Worm (Caenorhabditis elegans): ENCODE measurements around the gene srbc-37.

The srbc-37 gene

DNA sequence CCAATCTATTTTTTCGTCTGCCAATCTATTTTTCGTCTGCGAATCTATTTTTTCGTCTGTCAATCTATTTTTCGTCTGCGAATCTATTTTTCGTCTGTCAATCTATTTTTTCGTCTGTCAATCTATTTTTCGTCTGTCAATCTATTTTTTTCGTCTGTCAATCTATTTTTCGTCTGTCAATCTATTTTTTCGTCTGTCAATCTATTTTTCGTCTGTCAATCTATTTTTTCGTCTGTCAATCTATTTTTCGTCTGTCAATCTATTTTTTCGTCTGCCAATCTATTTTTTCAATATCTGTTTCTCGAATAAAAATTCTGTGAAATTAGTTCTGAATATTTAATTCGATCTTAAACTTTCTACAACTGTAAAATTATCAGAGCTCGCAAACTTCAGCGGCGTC, 44.2 kb upstream of the srbc-37 start:
- TF ChIP-seq madf-3 (GFP tag; IDR thresholded peaks at IDR 0.05) (peak; percentile 74; the same call in 1 of the 2 replicates), Y53F4B.3 (GFP tag; IDR thresholded peaks at IDR 0.05) (peak; percentile 99; the same call in 1 of the 2 replicates), ceh-91 (GFP tag; IDR thresholded peaks at IDR 0.05) (peak; percentile 44; the same call in 1 of the 2 replicates), egrh-3 (GFP tag; IDR thresholded peaks at IDR 0.05) (peak; percentile 92), hsf-1 (GFP tag; IDR thresholded peaks at IDR 0.05) (0 out of 2 replicates have a peak, but pooled peaks have one; percentile 35)

ce11 chrV:660210-660609, 42.1 kb upstream of the srbc-37 start, which contains the start of gene F31F4.17:
Gene F31F4.17 (minus strand): TSS chrV:660310.
- TF ChIP-seq egl-18 (GFP tag; IDR thresholded peaks at IDR 0.05) (no peak), rpc-1 (optimal IDR thresholded peaks at IDR 0.05) (no peak), rpc-1 (tag; optimal IDR thresholded peaks at IDR 0.05) (no peak), die-1 (tag; optimal IDR thresholded peaks at IDR 0.05) (no peak), K12H6.12 (tag; optimal IDR thresholded peaks at IDR 0.05) (no peak), atf-7 (tag; optimal IDR thresholded peaks at IDR 0.05) (no peak), lsl-1 (GFP tag; optimal IDR thresholded peaks at IDR 0.05) (no peak), Y67H2A.10 (GFP tag; conservative IDR thresholded peaks at IDR 0.05) (no peak), ama-1 (optimal IDR thresholded peaks at IDR 0.05) (no peak), ama-1 (GFP tag; optimal IDR thresholded peaks at IDR 0.05) (no peak), F52B5.7 (tag; optimal IDR thresholded peaks at IDR 0.05) (no peak), attf-3 (GFP tag; conservative IDR thresholded peaks at IDR 0.05) (no peak), snpc-1.1 (tag; optimal IDR thresholded peaks at IDR 0.05; ENCODE audit: insufficient read depth) (no peak), F57A8.1 (GFP tag; optimal IDR thresholded peaks at IDR 0.05) (no peak), B0019.2 (GFP tag; conservative IDR thresholded peaks at IDR 0.05) (no peak), dpff-1 (tag; optimal IDR thresholded peaks at IDR 0.05) (no peak), nhr-120 (GFP tag; IDR thresholded peaks at IDR 0.05) (no peak), K11D2.4 (GFP tag; IDR thresholded peaks at IDR 0.05) (no peak), unc-62 (GFP tag; optimal IDR thresholded peaks at IDR 0.05) (no peak), mes-4 (tag; optimal IDR thresholded peaks at IDR 0.05) (no peak), chd-7 (tag; optimal IDR thresholded peaks at IDR 0.05) (no peak), ccch-3 (GFP tag; optimal IDR thresholded peaks at IDR 0.05) (no peak)

- TF ChIP-seq ztf-26 (tag; optimal IDR thresholded peaks at IDR 0.05): no peak
- TF ChIP-seq dpl-1 (GFP tag; optimal IDR thresholded peaks at IDR 0.05): no peak
- TF ChIP-seq F22D6.2 (tag; optimal IDR thresholded peaks at IDR 0.05): no peak
Observed at ce11 chrV:664337-664847, 38.0 kb upstream of the srbc-37 start, which contains the start of the genes F31F4.11 and srh-266. Gene F31F4.11 (minus strand): TSS chrV:664437. Gene srh-266 (plus strand): TSS chrV:664797.

DNA sequence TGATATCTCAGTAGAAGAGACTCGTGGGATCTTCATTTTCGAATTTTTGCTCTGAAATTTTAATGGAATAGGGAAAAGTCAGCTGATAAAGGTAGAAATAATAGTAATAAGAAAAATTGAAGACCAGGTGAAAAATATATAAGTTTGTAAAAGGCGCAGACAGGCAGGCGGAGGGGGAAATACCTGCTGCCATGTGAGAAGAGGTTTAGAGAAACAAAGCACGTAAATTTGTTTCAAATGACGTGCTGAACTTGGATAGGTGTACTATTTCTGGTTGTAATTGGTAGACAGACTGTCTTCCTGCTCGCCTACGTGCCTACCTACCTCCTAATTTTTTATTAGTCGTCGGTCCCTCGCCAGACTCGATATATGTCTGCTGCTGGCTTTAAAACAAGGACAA, 34.9 kb upstream of the srbc-37 start, which contains the start of gene nhr-180:
Gene nhr-180, minus strand, starts transcription at position 52 of the 400 bp plus-strand sequence.
- no peak for TF ChIP-seq lin-26 (GFP tag; IDR thresholded peaks at IDR 0.05)
- peak; percentile 58 for TF ChIP-seq nhr-80 (tag; optimal IDR thresholded peaks at IDR 0.05)
- peak; percentile 23 for TF ChIP-seq attf-5 (GFP tag; optimal IDR thresholded peaks at IDR 0.05)
- TF ChIP-seq hmg-1.2 (GFP tag; IDR thresholded peaks at IDR 0.05): peak; percentile 47; the same call in 1 of the 2 replicates

- no peak for TF ChIP-seq ztf-18 (tag; optimal IDR thresholded peaks at IDR 0.05)
Observed at ce11 chrV:671342-671741, 31.0 kb upstream of the srbc-37 start, which contains the start of gene sru-24. Gene sru-24 (minus strand): TSS chrV:671442.
